Fruit fly (Drosophila melanogaster): ENCODE measurements around the gene CG7730.

- TF ChIP-seq psq (GFP tag; optimal IDR thresholded peaks at IDR 0.05) (peak; percentile 47), Sp1 (GFP tag; optimal IDR thresholded peaks at IDR 0.05) (peak; percentile 56), Vsx2 (GFP tag; optimal IDR thresholded peaks at IDR 0.05; ENCODE audit: partially characterized antibody) (no peak)
Measured at dm6 chr3L:17015663-17016575, 11.4 kb upstream of the CG7730 start, which contains the start of the genes CG6664 and CG7728.
